Worm (Caenorhabditis elegans): ENCODE measurements around the gene K05F1.8.
A peak's percentile ranks its signal among the peaks of the same experiment; 100 is the strongest.

The K05F1.8 gene

DNA sequence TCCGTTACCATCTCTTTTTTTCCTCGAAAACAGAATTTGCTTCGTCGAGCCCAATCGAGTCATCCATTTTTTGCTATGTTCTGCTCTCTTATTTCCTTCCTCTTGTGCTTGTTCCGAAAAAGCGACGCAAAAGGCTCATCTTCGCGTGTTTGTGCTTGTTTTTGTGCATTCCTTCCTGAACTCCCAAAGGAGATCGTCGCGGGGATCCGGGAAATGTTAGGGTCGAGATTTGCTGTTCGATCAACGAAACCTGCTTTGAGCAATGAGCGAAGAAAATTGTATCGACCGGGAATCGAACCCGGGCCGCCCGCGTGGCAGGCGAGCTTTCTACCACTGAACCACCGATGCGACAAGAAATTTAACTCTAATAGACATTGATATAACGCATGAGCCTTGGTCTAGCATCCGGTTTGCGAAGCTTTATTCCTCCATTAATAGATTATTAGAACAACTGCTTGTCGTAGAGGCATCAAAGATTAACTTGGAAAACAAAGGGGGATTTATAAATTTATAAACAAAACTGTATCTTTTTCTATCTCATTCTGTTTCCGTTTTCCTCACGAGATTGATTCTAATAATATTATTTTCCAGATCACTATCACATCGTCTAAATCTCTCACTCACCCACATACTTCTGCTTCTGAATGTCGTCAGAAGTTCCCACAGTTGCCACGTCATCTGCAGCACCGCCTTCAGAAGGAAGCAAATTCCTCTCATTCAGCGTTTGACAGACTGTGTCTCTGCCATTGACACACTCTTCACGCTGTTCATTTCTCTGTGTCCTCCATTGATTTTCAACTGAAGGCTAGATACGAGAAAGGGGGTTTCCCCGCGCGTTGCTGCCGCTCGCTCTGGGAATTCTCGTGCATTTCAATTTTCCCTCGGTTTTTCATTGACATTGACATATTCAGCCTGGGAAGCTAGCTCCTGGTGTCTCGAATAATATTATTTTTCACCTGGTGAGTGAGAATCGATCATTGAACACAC lies 17.2 kb downstream of the K05F1.8 start, which contains the start of gene K05F1.6 (continued):
- TF ChIP-seq eor-1 (tag; optimal IDR thresholded peaks at IDR 0.05) (no peak), ceh-9 (tag; optimal IDR thresholded peaks at IDR 0.05) (no peak), nhr-25 (tag; optimal IDR thresholded peaks at IDR 0.05) (no peak), R02D3.7 (tag; optimal IDR thresholded peaks at IDR 0.05) (no peak), mml-1 (tag; optimal IDR thresholded peaks at IDR 0.05) (no peak), elt-3 (tag; optimal IDR thresholded peaks at IDR 0.05) (no peak), fos-1 (tag; optimal IDR thresholded peaks at IDR 0.05) (no peak), zag-1 (tag; optimal IDR thresholded peaks at IDR 0.05) (no peak), elt-2 (tag; optimal IDR thresholded peaks at IDR 0.05) (peak; percentile 73), nhr-11 (tag; optimal IDR thresholded peaks at IDR 0.05) (no peak), lin-39 (tag; optimal IDR thresholded peaks at IDR 0.05) (peak; percentile 81), daf-12 (tag; optimal IDR thresholded peaks at IDR 0.05) (no peak)

DNA sequence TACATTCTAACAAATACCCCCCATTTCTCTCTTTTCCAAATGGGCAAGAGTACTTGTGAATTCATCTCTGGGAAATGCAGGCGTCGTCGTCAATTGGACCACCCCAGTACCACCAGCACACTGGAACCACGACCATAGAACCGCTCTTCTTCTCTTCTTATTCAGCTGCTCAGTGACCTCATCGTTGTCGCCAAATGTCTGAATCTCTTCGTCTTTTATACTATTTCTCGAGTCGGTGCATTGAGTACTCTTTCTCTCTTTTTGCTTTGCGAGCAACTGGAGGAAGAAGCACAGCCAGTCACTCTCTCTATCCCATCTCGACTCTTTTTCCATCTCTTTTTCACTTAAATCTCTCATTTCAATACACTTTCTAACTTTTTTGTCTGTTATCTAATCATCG lies 19.6 kb downstream of the K05F1.8 start:
- TF ChIP-seq nfya-1 (tag; optimal IDR thresholded peaks at IDR 0.05; ENCODE audit: insufficient read depth), result peak; percentile 51
- TF ChIP-seq fos-1 (tag; optimal IDR thresholded peaks at IDR 0.05), result no peak
- peak; percentile 21 for TF ChIP-seq fkh-10 (GFP tag; optimal IDR thresholded peaks at IDR 0.05)
- TF ChIP-seq skn-1 (tag; optimal IDR thresholded peaks at IDR 0.05), result peak; percentile 22
- TF ChIP-seq hmg-11 (tag; optimal IDR thresholded peaks at IDR 0.05), result peak; percentile 56
- no peak for TF ChIP-seq nhr-43 (tag; optimal IDR thresholded peaks at IDR 0.05; ENCODE audit: poor library complexity, severe bottlenecking)
- no peak for TF ChIP-seq pha-4 (tag; optimal IDR thresholded peaks at IDR 0.05)
- TF ChIP-seq lin-39 (tag; optimal IDR thresholded peaks at IDR 0.05), result peak; percentile 1

- TF ChIP-seq elt-3 (tag; optimal IDR thresholded peaks at IDR 0.05) (no peak), nfya-1 (tag; optimal IDR thresholded peaks at IDR 0.05; ENCODE audit: insufficient read depth) (no peak), ztf-4 (tag; optimal IDR thresholded peaks at IDR 0.05) (no peak), nhr-25 (tag; optimal IDR thresholded peaks at IDR 0.05) (no peak), hmg-11 (tag; optimal IDR thresholded peaks at IDR 0.05) (no peak), ceh-82 (tag; optimal IDR thresholded peaks at IDR 0.05) (no peak), lin-39 (tag; optimal IDR thresholded peaks at IDR 0.05) (no peak), egl-27 (tag; optimal IDR thresholded peaks at IDR 0.05) (no peak), nhr-237 (tag; optimal IDR thresholded peaks at IDR 0.05) (no peak), elt-1 (tag; optimal IDR thresholded peaks at IDR 0.05) (no peak), nhr-23 (tag; optimal IDR thresholded peaks at IDR 0.05) (no peak), mml-1 (tag; optimal IDR thresholded peaks at IDR 0.05) (no peak)
Measured at ce11 chrII:5777372-5777771, 22.1 kb downstream of the K05F1.8 start.

DNA sequence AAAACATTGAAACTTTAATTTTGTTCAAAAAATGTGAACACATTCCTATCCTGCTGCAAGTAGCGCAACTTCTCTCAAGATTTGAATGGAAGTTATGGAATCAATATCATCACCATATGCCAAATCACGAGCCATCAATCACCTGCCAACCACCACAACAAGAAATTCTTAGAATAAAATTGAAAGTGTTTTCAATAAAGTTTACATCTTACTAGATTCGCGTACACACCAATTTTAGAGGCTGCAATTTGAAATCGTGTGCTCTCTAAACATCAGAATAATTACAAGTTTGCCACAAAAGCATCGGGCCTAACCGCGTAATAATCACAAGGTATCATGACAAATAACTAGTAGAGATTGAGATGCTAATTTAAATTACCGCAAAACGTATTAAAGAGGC lies 24.6 kb downstream of the K05F1.8 start:
- TF ChIP-seq aly-2 (tag; optimal IDR thresholded peaks at IDR 0.05) (no peak), fkh-10 (GFP tag; optimal IDR thresholded peaks at IDR 0.05) (no peak)

DNA sequence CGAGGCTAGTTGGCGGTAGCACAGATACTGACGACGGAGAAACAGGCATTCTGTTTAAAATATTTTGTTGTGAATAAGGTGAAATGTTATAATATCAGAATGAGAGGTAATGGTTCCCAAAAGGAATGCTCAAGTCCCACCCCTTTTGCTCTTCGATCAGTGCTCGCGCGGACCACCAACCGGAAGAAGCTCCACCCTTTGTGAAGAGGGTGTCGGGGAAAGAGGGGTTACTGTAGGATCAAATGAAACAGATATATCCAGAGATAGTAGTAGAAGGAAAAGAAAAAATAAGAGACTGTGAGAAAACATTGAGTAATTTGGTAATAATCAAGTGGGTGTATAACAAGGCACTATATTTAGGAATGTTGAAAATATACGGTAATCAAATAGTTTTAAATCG lies 25.3 kb downstream of the K05F1.8 start, which contains the start of the genes dmd-5 and F10C1.1:
TSS of gene dmd-5 (minus strand) at position 101 of the 400 bp plus-strand sequence.
TSS of gene F10C1.1 (plus strand) at position 110 of the 400 bp plus-strand sequence.
- TF ChIP-seq ceh-16 (tag; optimal IDR thresholded peaks at IDR 0.05), result no peak
- TF ChIP-seq zag-1 (tag; optimal IDR thresholded peaks at IDR 0.05), result no peak
- TF ChIP-seq elt-2 (tag; optimal IDR thresholded peaks at IDR 0.05), result no peak
- no peak for TF ChIP-seq pqm-1 (tag; optimal IDR thresholded peaks at IDR 0.05)
- TF ChIP-seq elt-3 (tag; optimal IDR thresholded peaks at IDR 0.05), result no peak
- TF ChIP-seq nhr-76 (tag; optimal IDR thresholded peaks at IDR 0.05), result no peak
- no peak for TF ChIP-seq ztf-4 (tag; optimal IDR thresholded peaks at IDR 0.05)
- no peak for TF ChIP-seq nhr-23 (tag; optimal IDR thresholded peaks at IDR 0.05)
- TF ChIP-seq skn-1 (tag; optimal IDR thresholded peaks at IDR 0.05), result no peak
- TF ChIP-seq daf-12 (tag; optimal IDR thresholded peaks at IDR 0.05), result no peak

- TF ChIP-seq unc-62 (GFP tag; optimal IDR thresholded peaks at IDR 0.05), result no peak
- no peak for TF ChIP-seq skn-1 (tag; optimal IDR thresholded peaks at IDR 0.05)
- no peak for TF ChIP-seq nhr-67 (tag; optimal IDR thresholded peaks at IDR 0.05)
- TF ChIP-seq egl-5 (tag; optimal IDR thresholded peaks at IDR 0.05), result no peak
- TF ChIP-seq nhr-76 (tag; optimal IDR thresholded peaks at IDR 0.05), result no peak
- no peak for TF ChIP-seq ceh-28 (tag; optimal IDR thresholded peaks at IDR 0.05)
- TF ChIP-seq nhr-28 (tag; optimal IDR thresholded peaks at IDR 0.05), result no peak
- no peak for TF ChIP-seq ceh-16 (tag; optimal IDR thresholded peaks at IDR 0.05)
- TF ChIP-seq nhr-11 (tag; optimal IDR thresholded peaks at IDR 0.05), result no peak
- TF ChIP-seq nhr-77 (tag; optimal IDR thresholded peaks at IDR 0.05), result no peak
- TF ChIP-seq eor-1 (tag; optimal IDR thresholded peaks at IDR 0.05), result no peak
- peak; percentile 23 for TF ChIP-seq nhr-43 (tag; optimal IDR thresholded peaks at IDR 0.05; ENCODE audit: poor library complexity, severe bottlenecking)
- no peak for TF ChIP-seq daf-12 (tag; optimal IDR thresholded peaks at IDR 0.05)
- TF ChIP-seq mml-1 (tag; optimal IDR thresholded peaks at IDR 0.05), result no peak
- TF ChIP-seq lin-39 (tag; optimal IDR thresholded peaks at IDR 0.05), result peak; percentile 31
- TF ChIP-seq nhr-12 (tag; optimal IDR thresholded peaks at IDR 0.05), result no peak
- no peak for TF ChIP-seq egl-27 (tag; optimal IDR thresholded peaks at IDR 0.05)
- no peak for TF ChIP-seq ztf-11 (tag; optimal IDR thresholded peaks at IDR 0.05)
- TF ChIP-seq ceh-9 (tag; optimal IDR thresholded peaks at IDR 0.05), result no peak
- no peak for TF ChIP-seq pqm-1 (tag; optimal IDR thresholded peaks at IDR 0.05)
- TF ChIP-seq jun-1 (tag; optimal IDR thresholded peaks at IDR 0.05), result no peak
Measured at ce11 chrII:5772547-5773142, 26.8 kb downstream of the K05F1.8 start.

Data from whole organism, L3 larva.